Fruit fly (Drosophila melanogaster): ENCODE data around the gene CG5966.

Gene CG5966

DNA sequence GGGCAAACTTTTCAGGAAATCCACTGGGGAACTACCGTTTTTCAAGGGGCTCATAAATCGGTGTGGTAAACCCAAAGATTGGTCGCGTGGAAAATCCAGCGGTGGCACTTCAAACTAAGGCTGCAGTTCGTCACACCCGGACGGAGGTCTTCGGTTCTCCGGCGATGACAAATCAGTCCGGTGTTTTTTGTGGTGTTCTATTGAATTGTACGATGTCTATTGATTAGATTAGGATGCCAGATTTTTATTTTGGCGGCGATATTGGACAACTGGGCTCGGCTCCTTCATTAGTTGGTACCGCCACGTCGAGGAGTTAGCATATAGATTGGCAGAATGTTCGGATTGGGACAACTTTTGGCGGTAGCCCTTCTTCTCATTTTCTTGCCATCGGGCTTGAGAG, 36.3 kb upstream of the CG5966 start, which contains the start of gene CG6048:
Gene CG6048, plus strand, starts transcription at position 301 of the 400 bp plus-strand sequence.
- TF ChIP-seq CG14655 (GFP tag; optimal IDR thresholded peaks at IDR 0.05) = no peak
- TF ChIP-seq CG12605 (GFP tag; IDR thresholded peaks at IDR 0.05) = no peak
- no peak for TF ChIP-seq CG13204 (GFP tag; optimal IDR thresholded peaks at IDR 0.05)
- TF ChIP-seq CG17806 (tag; optimal IDR thresholded peaks at IDR 0.05) = no peak
- TF ChIP-seq CG8159 (tag; optimal IDR thresholded peaks at IDR 0.05) = no peak
- no peak for TF ChIP-seq CG8301 (tag; optimal IDR thresholded peaks at IDR 0.05)
- TF ChIP-seq EcR (GFP tag; optimal IDR thresholded peaks at IDR 0.05) = no peak
- TF ChIP-seq fd96Ca (GFP tag; IDR thresholded peaks at IDR 0.05) = no peak
- no peak for TF ChIP-seq CG34367 (tag; optimal IDR thresholded peaks at IDR 0.05)

DNA sequence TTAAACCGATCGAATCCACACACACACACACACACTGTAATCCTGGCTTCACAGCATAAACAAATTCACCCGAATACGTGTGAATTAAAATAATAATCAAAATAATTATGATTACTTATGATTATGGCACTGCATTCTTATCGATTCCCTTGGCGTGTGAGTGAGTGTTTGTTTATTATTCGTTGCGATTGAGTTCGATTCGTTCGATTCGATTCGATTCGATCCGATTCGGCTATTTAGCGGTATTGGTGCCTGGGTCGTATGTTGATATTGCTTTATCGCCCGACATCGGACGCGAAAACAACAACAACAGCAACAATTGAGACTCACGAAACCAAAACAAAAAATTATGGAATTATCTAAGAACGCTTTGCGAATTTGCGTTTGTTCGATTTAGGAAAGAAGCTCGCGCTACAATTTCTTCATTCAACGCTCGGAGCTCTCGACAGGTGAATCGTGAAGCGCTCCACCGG, 33.3 kb upstream of the CG5966 start, which contains the start of gene CG6067:
Gene CG6067, plus strand, starts transcription at position 423 of the 473 bp plus-strand sequence.
- no peak for TF ChIP-seq CG12605 (GFP tag; IDR thresholded peaks at IDR 0.05)
- TF ChIP-seq CG34367 (tag; optimal IDR thresholded peaks at IDR 0.05) = no peak
- no peak for TF ChIP-seq CG8301 (tag; optimal IDR thresholded peaks at IDR 0.05)

DNA sequence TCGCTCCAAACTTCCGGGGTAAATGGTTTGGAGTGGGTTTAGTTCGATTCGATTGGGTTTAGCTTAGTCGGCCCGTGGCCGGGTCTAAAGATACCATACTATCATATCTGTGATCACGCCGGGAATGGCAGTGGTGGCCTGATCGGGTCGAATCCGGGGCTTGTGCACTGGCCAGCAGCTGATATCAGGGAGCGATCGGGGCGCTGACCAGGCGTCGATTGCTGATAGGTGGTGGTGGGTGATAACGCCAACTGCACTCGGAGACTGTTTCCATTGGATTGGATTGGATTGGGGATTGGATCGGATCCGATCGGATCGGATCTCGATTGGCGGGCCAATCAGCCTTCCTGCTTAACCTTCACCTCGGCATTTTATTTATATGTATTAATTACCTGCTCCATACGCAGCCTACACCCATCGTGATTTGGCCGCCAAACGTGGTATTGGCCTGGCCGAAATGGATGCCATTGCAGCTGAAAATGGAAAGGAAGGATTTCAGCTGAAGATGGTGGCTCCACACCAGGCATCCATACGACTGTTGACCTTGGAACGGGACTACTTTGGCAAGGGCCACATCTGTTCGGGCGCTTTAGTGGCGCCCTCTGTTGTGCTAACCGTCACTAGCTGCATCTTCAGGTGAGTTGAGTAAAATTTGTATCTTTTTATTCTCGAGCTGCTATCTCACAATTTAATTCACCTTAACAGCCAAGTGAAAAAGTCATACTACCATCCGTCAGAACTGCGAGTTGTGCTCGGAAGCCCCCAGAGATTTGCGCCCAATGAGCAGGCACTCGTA, 31.7 kb upstream of the CG5966 start:
- peak; percentile 55 for TF ChIP-seq EcR (GFP tag; optimal IDR thresholded peaks at IDR 0.05)
- TF ChIP-seq Pif1B (GFP tag; optimal IDR thresholded peaks at IDR 0.05) = no peak
- no peak for TF ChIP-seq CG8301 (tag; optimal IDR thresholded peaks at IDR 0.05)
- TF ChIP-seq CG9948 (tag; optimal IDR thresholded peaks at IDR 0.05) = no peak

DNA sequence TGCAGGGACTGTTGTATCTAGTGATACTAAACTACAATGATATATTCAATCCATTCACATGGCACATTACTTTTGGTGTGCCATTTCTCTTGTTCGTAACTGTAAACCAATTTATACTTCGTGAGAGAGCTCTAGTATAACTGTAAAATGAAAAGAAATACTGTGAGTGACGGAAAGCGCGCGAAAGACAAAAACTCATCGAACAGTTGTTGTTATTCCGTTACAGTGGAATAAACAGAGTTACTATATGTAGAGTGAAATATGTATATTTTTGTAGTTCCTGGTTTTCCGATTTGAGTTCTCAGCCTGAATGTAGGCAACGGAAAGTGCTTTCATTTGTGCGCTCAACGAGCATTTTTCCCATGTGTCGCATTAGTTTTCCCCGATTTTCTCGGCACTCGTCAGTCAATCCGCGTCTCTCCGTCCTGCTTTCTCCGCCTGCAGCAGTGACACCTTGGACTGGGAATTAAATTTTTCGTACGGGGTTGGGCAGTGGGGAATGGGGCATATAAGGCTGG, 24.4 kb upstream of the CG5966 start:
- TF ChIP-seq CG4496 (GFP tag; IDR thresholded peaks at IDR 0.05) = peak; percentile 36; the same call in 2 of the 3 replicates
- no peak for TF ChIP-seq D1 (tag; optimal IDR thresholded peaks at IDR 0.05)
- no peak for TF ChIP-seq CG8159 (tag; optimal IDR thresholded peaks at IDR 0.05)

DNA sequence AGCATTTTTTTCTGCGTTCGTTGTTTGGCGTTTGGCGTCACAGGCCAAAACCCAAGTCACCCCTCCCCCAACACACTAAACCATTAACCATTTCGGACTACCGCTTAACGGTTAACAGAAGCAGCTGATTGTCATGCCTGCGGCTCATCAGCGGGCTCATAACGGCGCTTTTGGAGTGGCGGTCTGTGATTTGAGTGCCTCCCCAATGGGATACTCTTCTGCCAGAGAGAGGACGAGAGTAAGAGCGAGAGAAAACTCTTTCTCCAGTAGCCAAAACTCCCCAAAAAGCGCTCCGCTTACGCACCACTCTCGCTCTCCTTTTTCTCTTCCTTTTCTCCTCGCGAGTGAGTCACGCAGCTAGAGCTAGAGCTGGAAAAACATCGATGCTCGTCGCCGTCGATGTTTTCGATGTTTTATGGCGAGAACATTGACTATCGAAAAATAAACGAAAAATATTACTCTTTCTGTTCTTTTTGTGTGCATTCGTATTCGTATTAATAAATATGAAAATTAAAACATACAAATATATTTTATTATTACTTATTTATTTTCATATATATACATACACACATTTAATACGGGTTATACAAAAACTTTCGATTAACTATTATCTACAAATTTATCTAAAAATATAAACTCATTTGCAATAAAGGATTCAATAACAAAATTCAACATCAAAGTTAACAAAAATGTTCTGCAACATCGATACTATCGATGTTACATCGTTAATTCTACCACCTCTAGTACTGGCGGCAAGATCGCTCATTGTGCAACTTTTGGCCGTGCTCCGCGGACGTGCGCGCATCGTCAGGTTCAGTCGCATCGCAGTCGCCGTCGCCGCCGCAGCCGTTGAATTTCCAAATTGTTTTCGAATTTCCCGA, 22.8 kb upstream of the CG5966 start, which contains the start of gene Grip:
Gene Grip, plus strand, starts transcription at position 763 of the 881 bp plus-strand sequence.
- no peak for TF ChIP-seq Pif1B (GFP tag; optimal IDR thresholded peaks at IDR 0.05)
- no peak for TF ChIP-seq CG13204 (GFP tag; optimal IDR thresholded peaks at IDR 0.05)
- TF ChIP-seq CG9948 (tag; optimal IDR thresholded peaks at IDR 0.05) = no peak
- no peak for TF ChIP-seq D1 (tag; optimal IDR thresholded peaks at IDR 0.05)
- no peak for TF ChIP-seq CG34367 (tag; optimal IDR thresholded peaks at IDR 0.05)
- TF ChIP-seq Snoo (tag; optimal IDR thresholded peaks at IDR 0.05) = no peak
- no peak for TF ChIP-seq CG10348 (GFP tag; IDR thresholded peaks at IDR 0.05)
- TF ChIP-seq CG32121 (GFP tag; IDR thresholded peaks at IDR 0.05) = no peak
- TF ChIP-seq gl (tag; optimal IDR thresholded peaks at IDR 0.05) = no peak
- TF ChIP-seq EcR (GFP tag; optimal IDR thresholded peaks at IDR 0.05) = no peak
- TF ChIP-seq CG12605 (GFP tag; IDR thresholded peaks at IDR 0.05) = no peak
- peak; percentile 13; the same call in 2 of the 3 replicates for TF ChIP-seq CG4496 (GFP tag; IDR thresholded peaks at IDR 0.05)
- peak; percentile 8 for TF ChIP-seq CG15710 (tag; optimal IDR thresholded peaks at IDR 0.05)
- TF ChIP-seq fd96Ca (GFP tag; IDR thresholded peaks at IDR 0.05) = no peak
- TF ChIP-seq Ets98B (GFP tag; IDR thresholded peaks at IDR 0.05) = peak; percentile 11
- TF ChIP-seq CG17806 (tag; optimal IDR thresholded peaks at IDR 0.05) = no peak
- TF ChIP-seq Pif1A (GFP tag; optimal IDR thresholded peaks at IDR 0.05) = no peak
- TF ChIP-seq CG8159 (tag; optimal IDR thresholded peaks at IDR 0.05) = peak; percentile 16
- TF ChIP-seq CG14655 (GFP tag; optimal IDR thresholded peaks at IDR 0.05) = peak; percentile 47
- TF ChIP-seq CG8301 (tag; optimal IDR thresholded peaks at IDR 0.05) = peak; percentile 10

DNA sequence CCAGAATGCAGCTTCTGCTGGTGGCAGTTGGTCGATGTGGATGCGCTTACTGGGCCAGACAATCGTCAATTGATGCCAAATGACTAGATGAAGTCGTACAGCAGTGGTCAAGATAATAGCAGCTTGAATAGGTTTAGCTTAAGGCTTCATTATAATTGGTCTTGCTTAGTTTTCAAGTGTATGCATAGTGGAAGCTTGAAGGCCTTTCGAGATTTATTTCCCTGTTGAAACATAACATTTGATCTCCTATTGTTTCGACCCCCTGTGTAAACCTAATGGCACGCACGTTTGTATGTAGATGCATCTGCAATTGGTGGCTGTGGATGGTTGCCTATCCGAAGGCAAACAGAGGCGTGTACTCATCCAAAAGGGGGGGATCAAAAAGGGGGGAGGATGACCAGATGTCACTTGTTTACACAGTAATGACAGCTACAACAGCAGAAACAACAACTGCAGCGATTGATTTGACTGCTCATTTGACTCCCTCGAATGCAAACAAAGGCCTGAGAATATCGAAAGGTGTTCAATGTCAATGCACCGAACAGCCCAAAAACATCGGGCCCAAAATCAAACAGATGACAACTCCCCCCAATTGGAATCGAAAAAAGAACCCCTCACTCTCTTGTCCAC, 20.4 kb upstream of the CG5966 start:
- 0 out of 2 replicates have a peak, but pooled peaks have one; percentile 23 for TF ChIP-seq CG10348 (GFP tag; IDR thresholded peaks at IDR 0.05)
- TF ChIP-seq Snoo (tag; optimal IDR thresholded peaks at IDR 0.05) = no peak
- TF ChIP-seq EcR (GFP tag; optimal IDR thresholded peaks at IDR 0.05) = no peak
- TF ChIP-seq Ets98B (GFP tag; IDR thresholded peaks at IDR 0.05) = peak; percentile 87
- TF ChIP-seq CG34367 (tag; optimal IDR thresholded peaks at IDR 0.05) = peak; percentile 69
- peak; percentile 69 for TF ChIP-seq CG9948 (tag; optimal IDR thresholded peaks at IDR 0.05)
- peak; percentile 69 for TF ChIP-seq CG17806 (tag; optimal IDR thresholded peaks at IDR 0.05)
- TF ChIP-seq CG12605 (GFP tag; IDR thresholded peaks at IDR 0.05) = peak; percentile 86
- peak; percentile 90 for TF ChIP-seq CG4496 (GFP tag; IDR thresholded peaks at IDR 0.05)
- peak; percentile 61 for TF ChIP-seq CG8159 (tag; optimal IDR thresholded peaks at IDR 0.05)
- TF ChIP-seq gl (tag; optimal IDR thresholded peaks at IDR 0.05) = peak; percentile 3
- no peak for TF ChIP-seq rn (GFP tag; IDR thresholded peaks at IDR 0.05)
- peak; percentile 80 for TF ChIP-seq CG32121 (GFP tag; IDR thresholded peaks at IDR 0.05)
- TF ChIP-seq D1 (tag; optimal IDR thresholded peaks at IDR 0.05) = no peak
- TF ChIP-seq Pif1B (GFP tag; optimal IDR thresholded peaks at IDR 0.05) = peak; percentile 59
- peak; percentile 78 for TF ChIP-seq Pif1A (GFP tag; optimal IDR thresholded peaks at IDR 0.05)
- TF ChIP-seq CG8301 (tag; optimal IDR thresholded peaks at IDR 0.05) = peak; percentile 78
- peak; percentile 64 for TF ChIP-seq CG15710 (tag; optimal IDR thresholded peaks at IDR 0.05)
- TF ChIP-seq fd96Ca (GFP tag; IDR thresholded peaks at IDR 0.05) = peak; percentile 90
- TF ChIP-seq CG13204 (GFP tag; optimal IDR thresholded peaks at IDR 0.05) = no peak
- TF ChIP-seq CG14655 (GFP tag; optimal IDR thresholded peaks at IDR 0.05) = peak; percentile 81

All from whole organism, pupa.